Worm (Caenorhabditis elegans) whole organism, late embryonic: ENCODE results near the gene F58G1.2.

ENCODE experiments used
- Y22D7AL.16 ChIP-seq: sonication (generic microtip); optimal IDR thresholded peaks from 2 replicates; lab custom pipeline; 2016; ENCODE audit warnings: missing genetic modification characterization, missing compliant biosample characterization
- elt-4 ChIP-seq: sonication (generic microtip); optimal IDR thresholded peaks from 2 replicates; lab custom pipeline; 2016; ENCODE audit warnings: missing genetic modification characterization, missing compliant biosample characterization
- pat-9 ChIP-seq: fragments of 200-800 bp; sonication (Bioruptor generic); optimal IDR thresholded peaks from 2 replicates; lab custom pipeline; 2018; ENCODE audit warnings: mild to moderate bottlenecking, missing genetic modification characterization, moderate library complexity, missing compliant biosample characterization
- ztf-16 ChIP-seq: sonication (generic microtip); optimal IDR thresholded peaks from 2 replicates; lab custom pipeline; 2017; ENCODE audit warnings: missing genetic modification characterization, missing compliant biosample characterization

ce11 chrII:12961293-12961692, 42.5 kb upstream of the F58G1.2 start:
- TF ChIP-seq pat-9 (tag; lab: Kevin White, UChicago) (no peak), Y22D7AL.16 (tag; lab: Kevin White, UChicago) (no peak), elt-4 (no peak), ztf-16 (tag; lab: Kevin White, UChicago) (no peak)
